Worm (Caenorhabditis elegans): ENCODE data around the gene srg-15.

srg-15 gene

ce11 chrII:8741277-8741676 lies 31.1 kb upstream of the srg-15 start:
- TF ChIP-seq nhr-129 (tag; optimal IDR thresholded peaks at IDR 0.05) (peak; percentile 70), nhr-6 (tag; optimal IDR thresholded peaks at IDR 0.05) (peak; percentile 29), ztf-4 (tag; optimal IDR thresholded peaks at IDR 0.05) (peak; percentile 15), sma-9 (GFP tag; optimal IDR thresholded peaks at IDR 0.05) (peak; percentile 97), sma-9 (tag; optimal IDR thresholded peaks at IDR 0.05) (no peak), lsy-2 (tag; optimal IDR thresholded peaks at IDR 0.05) (peak in 1 of 2 experiments; percentile 48), nhr-25 (tag; optimal IDR thresholded peaks at IDR 0.05) (no peak), C34F6.9 (tag; optimal IDR thresholded peaks at IDR 0.05) (peak; percentile 26), crh-2 (tag; optimal IDR thresholded peaks at IDR 0.05) (no peak), F13H6.1 (tag; optimal IDR thresholded peaks at IDR 0.05) (peak; percentile 62), lin-13 (GFP tag; optimal IDR thresholded peaks at IDR 0.05) (peak; percentile 1), ceh-16 (tag; optimal IDR thresholded peaks at IDR 0.05) (no peak), elt-3 (tag; optimal IDR thresholded peaks at IDR 0.05) (no peak), aly-2 (tag; optimal IDR thresholded peaks at IDR 0.05) (no peak), mdl-1 (tag; optimal IDR thresholded peaks at IDR 0.05) (peak in 1 of 2 experiments; percentile 74), nhr-23 (tag; optimal IDR thresholded peaks at IDR 0.05) (no peak), fos-1 (tag; optimal IDR thresholded peaks at IDR 0.05) (peak; percentile 42), ama-1 (optimal IDR thresholded peaks at IDR 0.05) (peak; percentile 28), nhr-77 (tag; optimal IDR thresholded peaks at IDR 0.05) (no peak)

ce11 chrII:8740326-8740949 lies 30.2 kb upstream of the srg-15 start:
- TF ChIP-seq crh-2 (tag; optimal IDR thresholded peaks at IDR 0.05) (peak; percentile 79), sma-9 (GFP tag; optimal IDR thresholded peaks at IDR 0.05) (peak; percentile 99), sma-9 (tag; optimal IDR thresholded peaks at IDR 0.05) (no peak), lin-13 (GFP tag; optimal IDR thresholded peaks at IDR 0.05) (peak; percentile 5), unc-55 (GFP tag; optimal IDR thresholded peaks at IDR 0.05) (no peak), mab-5 (tag; optimal IDR thresholded peaks at IDR 0.05) (no peak), F13H6.1 (tag; optimal IDR thresholded peaks at IDR 0.05) (peak; percentile 42), nhr-77 (tag; optimal IDR thresholded peaks at IDR 0.05) (no peak), elt-1 (tag; optimal IDR thresholded peaks at IDR 0.05) (no peak), sem-4 (tag; optimal IDR thresholded peaks at IDR 0.05) (no peak), nhr-129 (tag; optimal IDR thresholded peaks at IDR 0.05) (peak; percentile 41), lin-39 (tag; optimal IDR thresholded peaks at IDR 0.05) (no peak), aly-2 (tag; optimal IDR thresholded peaks at IDR 0.05) (no peak), blmp-1 (tag; optimal IDR thresholded peaks at IDR 0.05; ENCODE audit: insufficient read depth) (peak; percentile 39), ztf-1 (GFP tag; conservative IDR thresholded peaks at IDR 0.05) (no peak), elt-3 (tag; optimal IDR thresholded peaks at IDR 0.05) (no peak), mdl-1 (tag; optimal IDR thresholded peaks at IDR 0.05) (peak; percentile 58 to 62), C34F6.9 (tag; optimal IDR thresholded peaks at IDR 0.05) (no peak), nhr-6 (tag; optimal IDR thresholded peaks at IDR 0.05) (peak; percentile 34), dmd-4 (tag; optimal IDR thresholded peaks at IDR 0.05) (no peak), ztf-11 (tag; optimal IDR thresholded peaks at IDR 0.05) (no peak), ceh-82 (tag; optimal IDR thresholded peaks at IDR 0.05) (no peak), unc-39 (tag; optimal IDR thresholded peaks at IDR 0.05) (no peak), lsy-2 (tag; optimal IDR thresholded peaks at IDR 0.05) (peak in 1 of 2 experiments; percentile 40), nhr-11 (tag; optimal IDR thresholded peaks at IDR 0.05) (no peak), nhr-25 (tag; optimal IDR thresholded peaks at IDR 0.05) (peak; percentile 77), sma-3 (GFP tag; optimal IDR thresholded peaks at IDR 0.05) (no peak), Y55F3AM.14 (GFP tag; optimal IDR thresholded peaks at IDR 0.05) (peak; percentile 46), ceh-16 (tag; optimal IDR thresholded peaks at IDR 0.05) (no peak), ztf-4 (tag; optimal IDR thresholded peaks at IDR 0.05) (no peak), ZK546.5 (tag; optimal IDR thresholded peaks at IDR 0.05) (no peak), gmeb-1 (tag; optimal IDR thresholded peaks at IDR 0.05) (peak; percentile 14), nhr-21 (tag; optimal IDR thresholded peaks at IDR 0.05) (peak; percentile 63), R02D3.7 (tag; optimal IDR thresholded peaks at IDR 0.05) (no peak), peb-1 (tag; optimal IDR thresholded peaks at IDR 0.05) (no peak), nhr-12 (tag; optimal IDR thresholded peaks at IDR 0.05) (no peak), snpc-4 (tag; optimal IDR thresholded peaks at IDR 0.05) (no peak), lin-11 (tag; optimal IDR thresholded peaks at IDR 0.05) (no peak), nhr-237 (tag; optimal IDR thresholded peaks at IDR 0.05) (no peak), unc-62 (GFP tag; optimal IDR thresholded peaks at IDR 0.05) (no peak), mbf-1 (tag; optimal IDR thresholded peaks at IDR 0.05) (no peak), ama-1 (optimal IDR thresholded peaks at IDR 0.05) (no peak), alr-1 (tag; optimal IDR thresholded peaks at IDR 0.05) (no peak), egl-27 (tag; optimal IDR thresholded peaks at IDR 0.05) (peak; percentile 38), zag-1 (tag; optimal IDR thresholded peaks at IDR 0.05) (no peak), fos-1 (tag; optimal IDR thresholded peaks at IDR 0.05) (peak; percentile 77), nhr-10 (tag; optimal IDR thresholded peaks at IDR 0.05) (no peak), skn-1 (tag; optimal IDR thresholded peaks at IDR 0.05) (no peak), nhr-23 (tag; optimal IDR thresholded peaks at IDR 0.05) (no peak)
